Fruit fly (Drosophila melanogaster): ENCODE data around the gene CG11779.

CG11779 gene

DNA sequence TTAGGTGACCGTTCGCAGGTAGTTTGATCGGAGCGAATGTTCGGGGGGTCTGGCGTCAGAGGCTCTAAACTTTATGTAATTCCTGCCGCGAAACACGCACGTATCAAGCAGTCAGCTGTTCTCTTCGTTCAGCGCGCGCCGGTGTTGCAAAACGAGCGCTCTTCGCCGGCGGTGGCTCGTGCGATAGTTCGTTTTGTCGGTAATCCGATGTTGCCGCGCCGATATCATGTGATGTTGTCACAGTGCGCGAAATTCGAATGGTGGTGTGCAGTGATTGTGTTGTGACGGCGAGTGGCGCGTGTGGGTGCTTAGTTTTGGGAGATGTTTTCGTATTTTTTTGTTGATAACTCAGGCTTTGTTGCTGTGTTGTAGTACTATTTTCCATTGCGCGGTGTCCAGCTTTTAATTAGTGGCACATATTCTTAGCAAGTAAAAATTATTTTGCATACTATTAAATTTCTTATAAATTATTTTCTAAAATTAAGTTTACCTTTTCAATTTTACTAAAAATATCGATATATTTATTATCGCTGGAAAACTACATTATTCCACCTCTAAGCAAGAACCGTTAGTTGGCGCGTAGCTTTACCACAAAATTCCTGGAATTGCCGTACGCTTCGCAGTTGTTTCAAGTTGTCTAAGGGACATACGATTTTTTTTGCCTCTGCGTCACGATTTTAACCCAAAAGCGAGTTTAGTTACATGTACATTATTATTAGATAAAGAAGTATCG lies 2.8 kb downstream of the CG11779 start, which contains the start of gene nanos (continued):
- TF ChIP-seq CG5180 (GFP tag; optimal IDR thresholded peaks at IDR 0.05): no peak
- no peak for TF ChIP-seq CG12236 (GFP tag; optimal IDR thresholded peaks at IDR 0.05)
- TF ChIP-seq CG8290 (GFP tag; optimal IDR thresholded peaks at IDR 0.05): peak; percentile 69
- peak in 1 of 2 experiments; percentile 90 for TF ChIP-seq CG8290 (tag; optimal IDR thresholded peaks at IDR 0.05)
- TF ChIP-seq Myb (GFP tag; optimal IDR thresholded peaks at IDR 0.05): peak; percentile 86
- TF ChIP-seq CG3847 (GFP tag; IDR thresholded peaks at IDR 0.05): peak; percentile 92
- TF ChIP-seq HLH54F (GFP tag; optimal IDR thresholded peaks at IDR 0.05): peak; percentile 75
- no peak; the same call in 1 of the 2 replicates for TF ChIP-seq Poxn (GFP tag; IDR thresholded peaks at IDR 0.05)
- no peak for TF ChIP-seq hth (optimal IDR thresholded peaks at IDR 0.05)
- 0 out of 2 replicates have a peak, but pooled peaks have one; percentile 18 for TF ChIP-seq ham (GFP tag; IDR thresholded peaks at IDR 0.05)
- TF ChIP-seq row (GFP tag; IDR thresholded peaks at IDR 0.05): peak; percentile 78
- peak; percentile 100 for TF ChIP-seq BEAF-32 (GFP tag; optimal IDR thresholded peaks at IDR 0.05)
- peak; percentile 87 for TF ChIP-seq gro (GFP tag; optimal IDR thresholded peaks at IDR 0.05)
- 0 out of 2 replicates have a peak, but pooled peaks have one; percentile 53 for TF ChIP-seq rib (GFP tag; IDR thresholded peaks at IDR 0.05)
- peak; percentile 83 for TF ChIP-seq lilli (GFP tag; optimal IDR thresholded peaks at IDR 0.05)
- TF ChIP-seq hkb (optimal IDR thresholded peaks at IDR 0.05): no peak
- TF ChIP-seq hkb (GFP tag; IDR thresholded peaks at IDR 0.05): peak; percentile 51
- peak; percentile 64 for TF ChIP-seq ind (GFP tag; optimal IDR thresholded peaks at IDR 0.05)
- TF ChIP-seq kni (GFP tag; optimal IDR thresholded peaks at IDR 0.05): no peak
- TF ChIP-seq mirr (GFP tag; optimal IDR thresholded peaks at IDR 0.05): peak; percentile 63
- TF ChIP-seq CG9817 (tag; optimal IDR thresholded peaks at IDR 0.05): peak; percentile 60
- no peak for TF ChIP-seq Hand (GFP tag; optimal IDR thresholded peaks at IDR 0.05)
- TF ChIP-seq ERR (GFP tag; optimal IDR thresholded peaks at IDR 0.05): peak; percentile 75
- TF ChIP-seq crp (GFP tag; optimal IDR thresholded peaks at IDR 0.05): peak; percentile 79 to 99
- TF ChIP-seq z (GFP tag; IDR thresholded peaks at IDR 0.05): no peak
- peak; percentile 60 for TF ChIP-seq Side (GFP tag; optimal IDR thresholded peaks at IDR 0.05)
- TF ChIP-seq abd-A (tag; optimal IDR thresholded peaks at IDR 0.05): no peak
- no peak for TF ChIP-seq cg (GFP tag; optimal IDR thresholded peaks at IDR 0.05)
- peak; percentile 83 for TF ChIP-seq CG2120 (GFP tag; optimal IDR thresholded peaks at IDR 0.05)
- TF ChIP-seq tll (GFP tag; optimal IDR thresholded peaks at IDR 0.05): no peak
- TF ChIP-seq CG12659 (GFP tag; optimal IDR thresholded peaks at IDR 0.05): peak; percentile 84
- TF ChIP-seq Mad (GFP tag; optimal IDR thresholded peaks at IDR 0.05): peak; percentile 85
- TF ChIP-seq Mrtf (GFP tag; IDR thresholded peaks at IDR 0.05): peak; percentile 50; the same call in 2 of the 3 replicates
- TF ChIP-seq org-1 (GFP tag; optimal IDR thresholded peaks at IDR 0.05): no peak
- peak; percentile 84 for TF ChIP-seq Antp (GFP tag; optimal IDR thresholded peaks at IDR 0.05)
- peak; percentile 49 for TF ChIP-seq repo (GFP tag; optimal IDR thresholded peaks at IDR 0.05)
- TF ChIP-seq NC2α (GFP tag; optimal IDR thresholded peaks at IDR 0.05): peak; percentile 36
- no peak for TF ChIP-seq slou (GFP tag; optimal IDR thresholded peaks at IDR 0.05)
- TF ChIP-seq CG17186 (GFP tag; optimal IDR thresholded peaks at IDR 0.05): peak; percentile 98
- peak; percentile 38 for TF ChIP-seq NK7.1 (GFP tag; optimal IDR thresholded peaks at IDR 0.05)
- no peak for TF ChIP-seq CG1832 (GFP tag; optimal IDR thresholded peaks at IDR 0.05)
- TF ChIP-seq CG16813 (GFP tag; IDR thresholded peaks at IDR 0.05; ENCODE audit: partially characterized antibody): peak; percentile 99
- peak; percentile 48 for TF ChIP-seq CG11723 (GFP tag; optimal IDR thresholded peaks at IDR 0.05)
- no peak for TF ChIP-seq CG14050 (GFP tag; IDR thresholded peaks at IDR 0.05)
- no peak for TF ChIP-seq Taf1 (GFP tag; IDR thresholded peaks at IDR 0.05)
- TF ChIP-seq CG1792 (GFP tag; optimal IDR thresholded peaks at IDR 0.05): peak; percentile 11
- no peak for TF ChIP-seq grn (GFP tag; optimal IDR thresholded peaks at IDR 0.05)
- no peak for TF ChIP-seq Vsx1 (GFP tag; optimal IDR thresholded peaks at IDR 0.05)
- TF ChIP-seq corto (GFP tag; optimal IDR thresholded peaks at IDR 0.05): no peak
- TF ChIP-seq Drgx (GFP tag; IDR thresholded peaks at IDR 0.05): peak; percentile 29; the same call in 1 of the 2 replicates

Measured in whole organism, embryonic.